Fruit fly (Drosophila melanogaster) whole organism: ENCODE data around the gene CG7387.

Experiments
- CG8478 ChIP-seq: fragments of >200 bp; optimal IDR thresholded peaks from 2 replicates; lab custom pipeline; 2018; ENCODE audit warnings: inconsistent platforms
- psq ChIP-seq: fragments of >200 bp; optimal IDR thresholded peaks from 2 replicates; lab custom pipeline; 2017

DNA sequence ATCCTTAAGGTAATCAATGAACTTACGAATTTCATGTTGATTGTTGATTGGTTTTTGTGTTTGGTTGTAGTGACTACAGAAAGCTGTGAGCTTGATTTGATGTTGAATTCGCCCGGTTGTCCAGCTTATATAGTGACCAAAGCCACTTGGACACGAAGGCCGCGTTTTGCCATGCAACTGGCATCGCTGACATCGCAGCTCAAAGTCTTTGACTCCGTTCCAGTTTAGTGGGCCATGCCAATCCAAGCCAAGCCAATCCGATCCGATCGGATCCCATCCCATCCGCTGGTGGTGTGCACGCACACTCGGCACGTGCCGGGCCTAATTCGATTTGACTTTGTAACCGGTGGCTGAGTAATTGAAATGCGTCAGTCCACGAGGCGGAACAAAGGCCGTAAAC, 26.0 kb upstream of the CG7387 start, which contains the start of gene CG13674:
- TF ChIP-seq psq (no peak), CG8478 (lab: Kevin White, UChicago) (no peak)
